Fruit fly (Drosophila melanogaster): ENCODE results near the gene CG42266.

CG42266 gene

DNA sequence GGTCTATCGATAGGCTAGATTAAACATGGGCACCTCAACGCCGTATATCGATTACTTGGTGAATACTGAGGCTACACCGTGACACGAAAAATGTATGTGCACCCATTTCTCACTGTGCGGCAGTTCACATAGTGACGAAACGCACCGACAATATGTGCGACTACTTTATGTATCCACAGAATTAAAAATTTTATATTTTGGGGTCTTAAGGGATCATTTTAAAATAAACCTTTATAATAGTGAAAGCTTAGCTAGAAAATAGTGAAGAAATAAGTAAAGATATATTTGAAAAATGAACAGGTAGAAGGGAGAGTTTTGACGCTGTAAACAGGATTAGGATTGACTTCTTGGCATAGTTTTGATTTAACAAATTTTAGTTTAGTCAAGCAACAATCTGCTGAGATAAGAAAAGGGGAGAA, 11.1 kb downstream of the CG42266 start, which contains the start of gene mRpL4 (continued):
- TF ChIP-seq Hmr (GFP tag; optimal IDR thresholded peaks at IDR 0.05) (no peak), cato (GFP tag; optimal IDR thresholded peaks at IDR 0.05; ENCODE audit: borderline replicate concordance) (peak; percentile 50), sc (optimal IDR thresholded peaks at IDR 0.05) (no peak), sc (GFP tag; optimal IDR thresholded peaks at IDR 0.05) (peak; percentile 13), H2.0 (GFP tag; IDR thresholded peaks at IDR 0.05) (peak; percentile 45), CG3407 (GFP tag; optimal IDR thresholded peaks at IDR 0.05) (no peak), CG5953 (GFP tag; IDR thresholded peaks at IDR 0.05) (peak; percentile 51; the same call in 1 of the 2 replicates), Ada2b (GFP tag; IDR thresholded peaks at IDR 0.05) (peak; percentile 41; the same call in 1 of the 2 replicates), CG2712 (tag; optimal IDR thresholded peaks at IDR 0.05) (peak; percentile 79), fd3F (GFP tag; optimal IDR thresholded peaks at IDR 0.05) (peak; percentile 22), Adf1 (GFP tag; IDR thresholded peaks at IDR 0.05) (no peak), Atf6 (GFP tag; IDR thresholded peaks at IDR 0.05) (peak; percentile 42; the same call in 1 of the 2 replicates), hb (GFP tag; IDR thresholded peaks at IDR 0.05; ENCODE audit: partially characterized antibody) (peak; percentile 99), Doc3 (GFP tag; IDR thresholded peaks at IDR 0.05; ENCODE audit: partially characterized antibody) (peak; percentile 99), Aef1 (GFP tag; IDR thresholded peaks at IDR 0.05) (peak; percentile 57; the same call in 2 of the 3 replicates), CG2129 (GFP tag; IDR thresholded peaks at IDR 0.05; ENCODE audit: partially characterized antibody) (peak; percentile 91), BtbVII (GFP tag; optimal IDR thresholded peaks at IDR 0.05) (no peak), repo (GFP tag; optimal IDR thresholded peaks at IDR 0.05) (peak; percentile 24), CG32532 (GFP tag; IDR thresholded peaks at IDR 0.05) (no peak; the same call in 1 of the 2 replicates), tup (GFP tag; optimal IDR thresholded peaks at IDR 0.05) (no peak), otp (GFP tag; IDR thresholded peaks at IDR 0.05) (0 out of 3 replicates have a peak, but pooled peaks have one; percentile 33), ci (GFP tag; IDR thresholded peaks at IDR 0.05) (peak; percentile 63), tll (GFP tag; optimal IDR thresholded peaks at IDR 0.05) (peak in 1 of 2 experiments; percentile 13), corto (GFP tag; optimal IDR thresholded peaks at IDR 0.05) (no peak), ranshi (GFP tag; IDR thresholded peaks at IDR 0.05) (peak; percentile 74; the same call in 1 of the 2 replicates), CG4328 (GFP tag; optimal IDR thresholded peaks at IDR 0.05) (peak; percentile 6), Hr3 (GFP tag; optimal IDR thresholded peaks at IDR 0.05) (peak; percentile 79), dmrt99B (tag; optimal IDR thresholded peaks at IDR 0.05) (no peak), Stat92E (GFP tag; optimal IDR thresholded peaks at IDR 0.05) (no peak), prd (optimal IDR thresholded peaks at IDR 0.05) (no peak), prd (GFP tag; IDR thresholded peaks at IDR 0.05) (peak; percentile 81; the same call in 2 of the 3 replicates), Atf-2 (GFP tag; optimal IDR thresholded peaks at IDR 0.05) (peak; percentile 40), exex (tag; optimal IDR thresholded peaks at IDR 0.05) (no peak), fu2 (GFP tag; optimal IDR thresholded peaks at IDR 0.05) (peak; percentile 70), Vsx1 (GFP tag; optimal IDR thresholded peaks at IDR 0.05) (no peak), CG1602 (GFP tag; optimal IDR thresholded peaks at IDR 0.05) (peak; percentile 58), CHES-1-like (GFP tag; optimal IDR thresholded peaks at IDR 0.05) (peak; percentile 76), lov (optimal IDR thresholded peaks at IDR 0.05) (no peak), lov (GFP tag; IDR thresholded peaks at IDR 0.05) (peak; percentile 58; the same call in 1 of the 3 replicates), Sin3A (optimal IDR thresholded peaks at IDR 0.05) (peak; percentile 46), CG1024 (GFP tag; IDR thresholded peaks at IDR 0.05) (no peak), psq (GFP tag; optimal IDR thresholded peaks at IDR 0.05) (peak; percentile 47), Pdp1 (GFP tag; optimal IDR thresholded peaks at IDR 0.05) (peak in 1 of 2 experiments; percentile 83), Mes4 (GFP tag; optimal IDR thresholded peaks at IDR 0.05) (peak; percentile 36), Lpt (GFP tag; optimal IDR thresholded peaks at IDR 0.05) (no peak), CG10267 (tag; optimal IDR thresholded peaks at IDR 0.05) (peak; percentile 67), seq (GFP tag; IDR thresholded peaks at IDR 0.05) (no peak), MTF-1 (GFP tag; optimal IDR thresholded peaks at IDR 0.05; ENCODE audit: borderline replicate concordance) (no peak), z (GFP tag; IDR thresholded peaks at IDR 0.05) (no peak), lilli (GFP tag; optimal IDR thresholded peaks at IDR 0.05) (peak; percentile 87), crc (GFP tag; optimal IDR thresholded peaks at IDR 0.05) (peak; percentile 49)

Data from whole organism, embryonic.